Worm (Caenorhabditis elegans) whole organism, L2 larva: ENCODE results near the gene B0464.6.
A peak's percentile ranks its signal among the peaks of the same experiment; 100 is the strongest.

Source experiments
- C34F6.9 ChIP-seq: fragments of 150-350 bp; optimal IDR thresholded peaks from 2 replicates; lab custom pipeline; 2014; ENCODE audit warnings: missing biosample characterization, missing genetic modification characterization
- F13H6.1 ChIP-seq: sonication (generic microtip); optimal IDR thresholded peaks from 2 replicates; lab custom pipeline; 2016; ENCODE audit warnings: missing genetic modification characterization, missing compliant biosample characterization
- R02D3.7 ChIP-seq: fragments of 150-350 bp; optimal IDR thresholded peaks from 2 replicates; lab custom pipeline; 2014; ENCODE audit warnings: missing biosample characterization, missing genetic modification characterization
- Y55F3AM.14 ChIP-seq: fragments of 200-800 bp; sonication (Bioruptor generic); optimal IDR thresholded peaks from 2 replicates; lab custom pipeline; 2018; ENCODE audit warnings: mild to moderate bottlenecking, missing genetic modification characterization, missing compliant biosample characterization
- ZK546.5 ChIP-seq: sonication (generic microtip); optimal IDR thresholded peaks from 2 replicates; lab custom pipeline; 2017; ENCODE audit warnings: missing biosample characterization, missing genetic modification characterization
- alr-1 ChIP-seq: fragments of 150-350 bp; optimal IDR thresholded peaks from 2 replicates; lab custom pipeline; 2014; ENCODE audit warnings: missing biosample characterization, missing genetic modification characterization
- aly-2 ChIP-seq: fragments of 150-350 bp; optimal IDR thresholded peaks from 2 replicates; lab custom pipeline; 2014; ENCODE audit warnings: missing biosample characterization, missing genetic modification characterization
- ama-1 ChIP-seq: fragments of 150-350 bp; optimal IDR thresholded peaks from 2 replicates; lab custom pipeline; 2018; ENCODE audit warnings: inconsistent platforms
- blmp-1 ChIP-seq: sonication (generic microtip); optimal IDR thresholded peaks from 2 replicates; lab custom pipeline; 2017; ENCODE audit warnings: missing genetic modification characterization, mild to moderate bottlenecking, missing compliant biosample characterization, antibody characterized with exemption, moderate library complexity; ENCODE audit not compliant: insufficient read depth
- ceh-16 ChIP-seq: fragments of 150-350 bp; optimal IDR thresholded peaks from 2 replicates; lab custom pipeline; 2014; ENCODE audit warnings: missing biosample characterization, missing genetic modification characterization
- ceh-82 ChIP-seq: fragments of 150-350 bp; optimal IDR thresholded peaks from 2 replicates; lab custom pipeline; 2014; ENCODE audit warnings: missing biosample characterization, missing genetic modification characterization
- crh-2 ChIP-seq: sonication (generic microtip); optimal IDR thresholded peaks from 2 replicates; lab custom pipeline; 2017; ENCODE audit warnings: missing biosample characterization, missing genetic modification characterization
- dmd-4 ChIP-seq: sonication (generic microtip); optimal IDR thresholded peaks from 2 replicates; lab custom pipeline; 2017; ENCODE audit warnings: missing biosample characterization, missing genetic modification characterization
- egl-27 ChIP-seq: sonication (generic microtip); optimal IDR thresholded peaks from 3 replicates; lab custom pipeline; 2017; ENCODE audit warnings: missing biosample characterization, missing genetic modification reagents, missing genetic modification characterization
- elt-1 ChIP-seq: fragments of 150-350 bp; optimal IDR thresholded peaks from 2 replicates; lab custom pipeline; 2014; ENCODE audit warnings: missing biosample characterization, missing genetic modification characterization
- elt-3 ChIP-seq: sonication (generic microtip); optimal IDR thresholded peaks from 2 replicates; lab custom pipeline; 2017; ENCODE audit warnings: missing biosample characterization, missing genetic modification characterization
- fos-1 ChIP-seq: fragments of 150-350 bp; optimal IDR thresholded peaks from 2 replicates; lab custom pipeline; 2014; ENCODE audit warnings: missing biosample characterization, missing genetic modification characterization
- gmeb-1 ChIP-seq: fragments of 150-350 bp; optimal IDR thresholded peaks from 2 replicates; lab custom pipeline; 2014; ENCODE audit warnings: missing biosample characterization, missing genetic modification characterization
- lin-11 ChIP-seq: fragments of 150-350 bp; sonication (generic microtip); optimal IDR thresholded peaks from 2 replicates; lab custom pipeline; 2014; ENCODE audit warnings: missing biosample characterization, missing genetic modification characterization, inconsistent platforms, mixed read lengths
- lin-13 ChIP-seq: fragments of 150-350 bp; optimal IDR thresholded peaks from 2 replicates; lab custom pipeline; 2014; ENCODE audit warnings: missing biosample characterization, missing genetic modification reagents, missing genetic modification characterization
- lin-39 ChIP-seq: fragments of 150-350 bp; optimal IDR thresholded peaks from 2 replicates; lab custom pipeline; 2014; ENCODE audit warnings: missing biosample characterization, missing genetic modification reagents, missing genetic modification characterization
- lsy-2 ChIP-seq, 2 experiments: fragments of 150-350 bp in 1 of 2; sonication (generic microtip) in 1 of 2; optimal IDR thresholded peaks; 2 replicates each; lab custom pipeline; 2014 to 2017; ENCODE audit warnings: missing biosample characterization in 2 of 2, missing genetic modification characterization in 2 of 2
- mab-5 ChIP-seq: fragments of 150-350 bp; optimal IDR thresholded peaks from 2 replicates; lab custom pipeline; 2014; ENCODE audit warnings: missing biosample characterization, missing genetic modification characterization
- mbf-1 ChIP-seq: sonication (generic microtip); optimal IDR thresholded peaks from 2 replicates; lab custom pipeline; 2017; ENCODE audit warnings: missing biosample characterization, missing genetic modification characterization
- mdl-1 ChIP-seq, 2 experiments: fragments of 150-350 bp in 1 of 2; sonication (generic microtip) in 1 of 2; optimal IDR thresholded peaks; 2 replicates each; lab custom pipeline; 2017; ENCODE audit warnings: missing biosample characterization in 2 of 2, missing genetic modification characterization in 2 of 2
- nhr-10 ChIP-seq: sonication (generic microtip); optimal IDR thresholded peaks from 2 replicates; lab custom pipeline; 2017; ENCODE audit warnings: missing biosample characterization, missing genetic modification characterization
- nhr-11 ChIP-seq: fragments of 150-350 bp; optimal IDR thresholded peaks from 2 replicates; lab custom pipeline; 2014; ENCODE audit warnings: missing biosample characterization, missing genetic modification characterization
- nhr-12 ChIP-seq: fragments of 150-350 bp; optimal IDR thresholded peaks from 2 replicates; lab custom pipeline; 2014; ENCODE audit warnings: missing biosample characterization, missing genetic modification characterization
- nhr-129 ChIP-seq: fragments of 150-350 bp; optimal IDR thresholded peaks from 2 replicates; lab custom pipeline; 2014; ENCODE audit warnings: missing biosample characterization, missing genetic modification characterization
- nhr-21 ChIP-seq: fragments of 150-350 bp; optimal IDR thresholded peaks from 2 replicates; lab custom pipeline; 2014; ENCODE audit warnings: missing biosample characterization, missing genetic modification characterization
- nhr-23 ChIP-seq: fragments of 150-350 bp; optimal IDR thresholded peaks from 2 replicates; lab custom pipeline; 2014; ENCODE audit warnings: missing biosample characterization, missing genetic modification reagents, missing genetic modification characterization
- nhr-237 ChIP-seq: fragments of 150-350 bp; optimal IDR thresholded peaks from 2 replicates; lab custom pipeline; 2014; ENCODE audit warnings: missing biosample characterization, missing genetic modification characterization
- nhr-25 ChIP-seq: fragments of 150-350 bp; sonication (generic microtip); optimal IDR thresholded peaks from 3 replicates; lab custom pipeline; 2014; ENCODE audit warnings: missing biosample characterization, missing genetic modification characterization
- nhr-6 ChIP-seq: fragments of 150-350 bp; optimal IDR thresholded peaks from 2 replicates; lab custom pipeline; 2014; ENCODE audit warnings: missing biosample characterization, missing genetic modification characterization
- nhr-77 ChIP-seq: fragments of 150-350 bp; optimal IDR thresholded peaks from 2 replicates; lab custom pipeline; 2014; ENCODE audit warnings: missing biosample characterization, missing genetic modification characterization
- peb-1 ChIP-seq: fragments of 150-350 bp; optimal IDR thresholded peaks from 2 replicates; lab custom pipeline; 2014; ENCODE audit warnings: missing biosample characterization, missing genetic modification characterization
- sem-4 ChIP-seq: fragments of 150-350 bp; optimal IDR thresholded peaks from 2 replicates; lab custom pipeline; 2014; ENCODE audit warnings: missing biosample characterization, missing genetic modification reagents, missing genetic modification characterization
- skn-1 ChIP-seq: sonication (generic microtip); optimal IDR thresholded peaks from 2 replicates; lab custom pipeline; 2017; ENCODE audit warnings: missing biosample characterization, missing genetic modification characterization
- sma-3 ChIP-seq: sonication (generic microtip); optimal IDR thresholded peaks from 2 replicates; lab custom pipeline; 2016; ENCODE audit warnings: missing genetic modification reagents, missing genetic modification characterization, missing compliant biosample characterization
- sma-9 ChIP-seq, 2 experiments: fragments of 150-350 bp in 1 of 2; sonication (generic microtip) in 1 of 2; optimal IDR thresholded peaks; 2 replicates each; lab custom pipeline; 2014 to 2016; ENCODE audit warnings: missing genetic modification characterization in 2 of 2, mild to moderate bottlenecking in 1 of 2, missing biosample characterization in 1 of 2, missing compliant biosample characterization in 1 of 2, missing genetic modification reagents in 1 of 2, moderate library complexity in 1 of 2
- snpc-4 ChIP-seq: fragments of 150-350 bp; optimal IDR thresholded peaks from 2 replicates; lab custom pipeline; 2014; ENCODE audit warnings: missing biosample characterization, missing genetic modification characterization
- unc-39 ChIP-seq: fragments of 150-350 bp; optimal IDR thresholded peaks from 2 replicates; lab custom pipeline; 2014; ENCODE audit warnings: missing biosample characterization, missing genetic modification characterization
- unc-55 ChIP-seq: fragments of 150-350 bp; sonication (generic microtip); optimal IDR thresholded peaks from 3 replicates; lab custom pipeline; 2014; ENCODE audit warnings: missing biosample characterization, missing genetic modification reagents, missing genetic modification characterization
- unc-62 ChIP-seq: fragments of 150-350 bp; optimal IDR thresholded peaks from 2 replicates; lab custom pipeline; 2014; ENCODE audit warnings: missing biosample characterization, missing genetic modification reagents, missing genetic modification characterization
- zag-1 ChIP-seq: fragments of 150-350 bp; optimal IDR thresholded peaks from 2 replicates; lab custom pipeline; 2014; ENCODE audit warnings: missing biosample characterization, missing genetic modification characterization
- ztf-1 ChIP-seq: fragments of 200-800 bp; sonication (Bioruptor generic); conservative IDR thresholded peaks from 2 replicates; pipeline ENCODE4 v1.3.6; 2022; ENCODE audit warnings: missing genetic modification characterization, missing compliant biosample characterization
- ztf-11 ChIP-seq: sonication (generic microtip); optimal IDR thresholded peaks from 2 replicates; lab custom pipeline; 2017; ENCODE audit warnings: missing biosample characterization, missing genetic modification characterization
- ztf-4 ChIP-seq: fragments of 150-350 bp; optimal IDR thresholded peaks from 2 replicates; lab custom pipeline; 2014; ENCODE audit warnings: missing biosample characterization, missing genetic modification characterization

The B0464.6 gene

ce11 chrIII:9487454-9487853, 21.7 kb upstream of the B0464.6 start:
- TF ChIP-seq mbf-1 (tag; lab: Kevin White, UChicago), result no peak
- peak; percentile 78 for TF ChIP-seq fos-1 (tag; lab: Kevin White, UChicago)
- TF ChIP-seq gmeb-1 (tag; lab: Kevin White, UChicago), result peak; percentile 2
- no peak for TF ChIP-seq mab-5 (tag; lab: Kevin White, UChicago)
- peak; percentile 12 for TF ChIP-seq crh-2 (tag; lab: Kevin White, UChicago)

ce11 chrIII:9485373-9485772, 19.6 kb upstream of the B0464.6 start, which contains the start of gene bre-3:
Gene bre-3, minus strand, starts transcription at chrIII:9485473.
- TF ChIP-seq unc-39 (tag; lab: Kevin White, UChicago) (no peak), nhr-237 (no peak), ztf-11 (tag; lab: Kevin White, UChicago) (no peak), nhr-77 (no peak), sma-9 (GFP tag; optimal IDR thresholded peaks at IDR 0.05; lab: Kevin White, UChicago) (no peak), sma-9 (tag; optimal IDR thresholded peaks at IDR 0.05; lab: Kevin White, UChicago) (no peak), unc-55 (GFP tag; lab: Kevin White, UChicago) (no peak), R02D3.7 (tag; lab: Kevin White, UChicago) (no peak), F13H6.1 (tag; lab: Kevin White, UChicago) (no peak), elt-1 (tag; lab: Kevin White, UChicago) (no peak), alr-1 (tag; lab: Kevin White, UChicago) (no peak)

DNA sequence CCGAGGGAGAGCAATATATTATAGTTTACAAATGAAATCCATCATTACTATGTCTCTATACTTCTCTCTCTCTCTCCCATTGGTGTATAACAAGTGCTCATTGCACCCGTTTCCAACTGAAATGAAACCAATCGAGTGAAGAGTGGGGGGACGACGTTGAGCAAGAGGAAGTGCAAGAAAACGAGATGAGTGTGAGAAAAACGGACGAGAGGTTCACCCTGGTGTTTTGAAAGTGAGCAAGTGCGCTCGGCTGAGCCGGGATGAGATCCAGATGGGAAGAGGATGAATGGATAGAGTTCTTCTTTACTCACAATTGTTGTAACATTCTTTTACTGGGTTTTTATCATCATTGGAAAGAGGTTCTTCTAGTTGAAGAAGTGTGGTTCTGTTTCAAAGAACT, 18.0 kb upstream of the B0464.6 start:
- TF ChIP-seq zag-1 (peak; percentile 16), unc-55 (GFP tag; lab: Kevin White, UChicago) (peak; percentile 61), F13H6.1 (tag; lab: Kevin White, UChicago) (peak; percentile 7), lin-39 (no peak), ztf-11 (tag; lab: Kevin White, UChicago) (no peak), crh-2 (tag; lab: Kevin White, UChicago) (no peak), blmp-1 (no peak), gmeb-1 (tag; lab: Kevin White, UChicago) (no peak), mab-5 (tag; lab: Kevin White, UChicago) (no peak), skn-1 (no peak), dmd-4 (tag; lab: Kevin White, UChicago) (no peak), nhr-6 (tag; lab: Kevin White, UChicago) (no peak), ztf-1 (GFP tag; lab: Robert Waterston, UW) (no peak), elt-3 (tag; lab: Kevin White, UChicago) (no peak), nhr-129 (peak; percentile 63), sma-3 (no peak), nhr-237 (no peak), ceh-82 (tag; lab: Kevin White, UChicago) (no peak), nhr-23 (tag; lab: Kevin White, UChicago) (no peak), R02D3.7 (tag; lab: Kevin White, UChicago) (no peak), sma-9 (GFP tag; optimal IDR thresholded peaks at IDR 0.05; lab: Kevin White, UChicago) (peak; percentile 3), sma-9 (tag; optimal IDR thresholded peaks at IDR 0.05; lab: Kevin White, UChicago) (no peak), C34F6.9 (tag; lab: Kevin White, UChicago) (peak; percentile 46), sem-4 (tag; lab: Kevin White, UChicago) (no peak), fos-1 (tag; lab: Kevin White, UChicago) (no peak), ama-1 (lab: Kevin White, UChicago) (no peak), lin-11 (peak; percentile 27), lsy-2 (tag; optimal IDR thresholded peaks at IDR 0.05; lab: Kevin White, UChicago) (peak in 1 of 2 experiments; percentile 56), mbf-1 (tag; lab: Kevin White, UChicago) (no peak), aly-2 (tag; lab: Kevin White, UChicago) (no peak), peb-1 (tag; lab: Kevin White, UChicago) (no peak), elt-1 (tag; lab: Kevin White, UChicago) (no peak), nhr-25 (no peak), mdl-1 (tag; optimal IDR thresholded peaks at IDR 0.05; lab: Kevin White, UChicago) (no peak), nhr-21 (tag; lab: Kevin White, UChicago) (no peak), egl-27 (tag; lab: Kevin White, UChicago) (no peak), alr-1 (tag; lab: Kevin White, UChicago) (no peak), ceh-16 (tag; lab: Kevin White, UChicago) (no peak), Y55F3AM.14 (GFP tag; lab: Kevin White, UChicago) (no peak), unc-62 (GFP tag; lab: Kevin White, UChicago) (no peak), lin-13 (no peak), nhr-11 (tag; lab: Kevin White, UChicago) (no peak), ztf-4 (tag; lab: Kevin White, UChicago) (no peak), nhr-12 (tag; lab: Kevin White, UChicago) (no peak), unc-39 (tag; lab: Kevin White, UChicago) (no peak), nhr-77 (no peak), snpc-4 (tag; lab: Kevin White, UChicago) (no peak), ZK546.5 (no peak), nhr-10 (tag; lab: Kevin White, UChicago) (no peak)
